Worm (Caenorhabditis elegans): ENCODE results near the gene nhr-168.

The nhr-168 gene

DNA sequence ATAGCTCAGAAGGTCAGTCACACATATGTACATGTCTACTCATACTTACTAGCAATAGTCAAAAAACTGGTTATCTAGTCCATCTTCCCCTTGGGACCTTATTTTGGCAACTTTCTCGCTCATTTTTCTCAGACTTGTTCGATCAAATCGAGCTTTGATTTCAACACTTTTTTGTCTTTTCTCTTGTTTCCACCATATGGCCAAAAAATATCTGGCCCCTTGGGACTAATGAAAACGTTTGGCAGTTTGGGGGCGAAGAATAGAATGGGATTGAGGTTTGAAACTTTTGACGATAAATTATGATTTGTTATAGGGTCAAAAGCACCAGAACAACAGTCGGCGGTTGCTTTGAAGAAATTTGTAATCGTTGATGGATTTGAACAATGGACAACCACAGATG lies 18.7 kb upstream of the nhr-168 start:
- no peak for TF ChIP-seq mab-5 (tag; optimal IDR thresholded peaks at IDR 0.05)
- TF ChIP-seq nhr-2 (tag; optimal IDR thresholded peaks at IDR 0.05), result no peak

DNA sequence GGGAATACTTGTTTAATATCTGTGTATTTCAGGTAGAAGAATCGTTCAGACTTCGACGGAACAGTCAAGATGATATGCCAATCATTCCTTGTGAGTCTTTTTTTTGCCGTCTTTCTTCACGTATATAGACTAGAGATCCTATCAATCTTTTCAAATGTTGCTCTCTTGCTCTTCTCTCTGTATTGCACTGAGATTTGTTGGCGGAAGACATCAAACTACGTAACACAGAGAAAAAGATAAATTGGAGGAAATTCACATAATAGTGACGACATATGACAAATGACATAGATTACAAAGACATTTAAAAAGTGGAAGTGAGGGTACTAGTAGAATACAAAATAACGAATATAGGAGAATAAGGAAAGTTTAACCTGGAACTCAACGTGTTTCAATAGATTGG lies 18.1 kb upstream of the nhr-168 start:
- peak; percentile 9 for TF ChIP-seq unc-62 (GFP tag; optimal IDR thresholded peaks at IDR 0.05)
- TF ChIP-seq ceh-39 (tag; optimal IDR thresholded peaks at IDR 0.05), result no peak

DNA sequence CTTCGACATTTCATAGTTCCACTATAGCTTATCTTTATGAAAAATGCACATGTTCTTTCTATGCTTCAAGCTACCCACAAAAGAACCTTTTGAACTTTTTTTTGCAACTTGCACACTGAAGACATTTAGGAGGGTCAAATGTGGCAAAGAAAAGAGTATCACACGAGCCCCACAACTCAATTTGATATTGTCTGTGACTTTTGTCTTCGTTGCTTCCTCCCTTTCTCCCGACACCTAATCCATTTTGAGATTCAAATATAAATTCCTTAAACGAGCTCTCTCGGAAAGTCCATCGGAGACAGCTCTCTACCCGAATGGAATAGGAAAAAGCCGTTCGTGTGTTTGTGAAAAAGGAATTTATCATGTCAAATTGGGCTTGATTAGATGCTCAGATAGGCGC lies 16.6 kb upstream of the nhr-168 start:
- TF ChIP-seq bed-3 (GFP tag; optimal IDR thresholded peaks at IDR 0.05) (no peak), blmp-1 (tag; optimal IDR thresholded peaks at IDR 0.05) (no peak), mep-1 (tag; optimal IDR thresholded peaks at IDR 0.05) (no peak), mab-5 (tag; optimal IDR thresholded peaks at IDR 0.05) (no peak), mls-2 (tag; optimal IDR thresholded peaks at IDR 0.05) (no peak), ztf-11 (tag; optimal IDR thresholded peaks at IDR 0.05) (no peak), unc-62 (GFP tag; optimal IDR thresholded peaks at IDR 0.05) (no peak), M03D4.4 (tag; optimal IDR thresholded peaks at IDR 0.05) (no peak), cnd-1 (tag; optimal IDR thresholded peaks at IDR 0.05) (no peak), elt-3 (tag; optimal IDR thresholded peaks at IDR 0.05) (no peak), nhr-237 (tag; optimal IDR thresholded peaks at IDR 0.05) (no peak), lin-13 (tag; optimal IDR thresholded peaks at IDR 0.05) (no peak), sem-2 (GFP tag; optimal IDR thresholded peaks at IDR 0.05) (no peak), flh-1 (GFP tag; optimal IDR thresholded peaks at IDR 0.05) (no peak), snpc-4 (tag; optimal IDR thresholded peaks at IDR 0.05) (no peak), unc-120 (tag; optimal IDR thresholded peaks at IDR 0.05; ENCODE audit: poor library complexity, severe bottlenecking) (no peak), tbx-8 (GFP tag; optimal IDR thresholded peaks at IDR 0.05) (no peak), lsy-2 (tag; optimal IDR thresholded peaks at IDR 0.05) (no peak), nhr-2 (tag; optimal IDR thresholded peaks at IDR 0.05) (no peak)

DNA sequence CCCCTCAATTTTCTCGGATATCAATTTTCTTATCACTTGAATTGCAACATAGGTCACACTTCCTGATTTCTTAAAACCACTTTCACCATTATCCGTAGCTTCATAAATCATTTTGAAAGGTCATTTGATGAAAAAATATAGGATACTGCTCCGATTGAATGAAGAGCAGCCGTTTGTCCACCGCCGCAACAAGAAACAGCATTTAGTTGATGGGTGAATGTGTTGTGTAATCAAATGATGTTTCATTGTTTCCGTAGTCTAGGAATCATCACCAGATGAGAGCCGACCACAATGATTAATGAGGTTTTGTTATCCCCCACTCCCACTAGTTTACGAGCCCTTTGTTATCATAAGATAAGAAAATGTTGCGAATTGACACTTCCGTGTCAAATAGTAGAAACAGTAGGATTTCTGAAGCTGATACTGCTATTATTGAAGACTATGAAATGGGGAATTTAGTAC lies 12.2 kb upstream of the nhr-168 start, which contains the start of gene twk-43:
Gene twk-43, plus strand, starts transcription at position 412 of the 462 bp plus-strand sequence.
- no peak for TF ChIP-seq nhr-12 (tag; optimal IDR thresholded peaks at IDR 0.05)
- TF ChIP-seq mab-5 (tag; optimal IDR thresholded peaks at IDR 0.05), result peak; percentile 71
- TF ChIP-seq unc-62 (GFP tag; optimal IDR thresholded peaks at IDR 0.05), result peak; percentile 82

ce11 chrV:13342235-13342634 lies 8.6 kb upstream of the nhr-168 start:
- TF ChIP-seq blmp-1 (tag; optimal IDR thresholded peaks at IDR 0.05), result no peak

ce11 chrV:13339633-13340290 lies 6.1 kb upstream of the nhr-168 start, which contains the start of the genes str-4 and lgc-48:
Gene str-4, minus strand, starts transcription at chrV:13339733.
Gene lgc-48, plus strand, starts transcription at chrV:13340240.
- TF ChIP-seq snpc-4 (tag; optimal IDR thresholded peaks at IDR 0.05) (no peak), nhr-28 (tag; optimal IDR thresholded peaks at IDR 0.05) (no peak), blmp-1 (tag; optimal IDR thresholded peaks at IDR 0.05) (no peak), ham-2 (GFP tag; optimal IDR thresholded peaks at IDR 0.05) (no peak), mab-5 (tag; optimal IDR thresholded peaks at IDR 0.05) (no peak), nhr-12 (tag; optimal IDR thresholded peaks at IDR 0.05) (no peak), pha-4 (tag; optimal IDR thresholded peaks at IDR 0.05) (no peak), mep-1 (tag; optimal IDR thresholded peaks at IDR 0.05) (no peak), lin-13 (tag; optimal IDR thresholded peaks at IDR 0.05) (no peak), unc-120 (tag; optimal IDR thresholded peaks at IDR 0.05; ENCODE audit: poor library complexity, severe bottlenecking) (no peak), unc-39 (tag; optimal IDR thresholded peaks at IDR 0.05) (no peak), zip-8 (tag; optimal IDR thresholded peaks at IDR 0.05) (no peak), mls-2 (tag; optimal IDR thresholded peaks at IDR 0.05) (no peak), sem-2 (GFP tag; optimal IDR thresholded peaks at IDR 0.05) (no peak), lsy-2 (tag; optimal IDR thresholded peaks at IDR 0.05) (no peak), nhr-237 (tag; optimal IDR thresholded peaks at IDR 0.05) (no peak), elt-3 (tag; optimal IDR thresholded peaks at IDR 0.05) (no peak)

DNA sequence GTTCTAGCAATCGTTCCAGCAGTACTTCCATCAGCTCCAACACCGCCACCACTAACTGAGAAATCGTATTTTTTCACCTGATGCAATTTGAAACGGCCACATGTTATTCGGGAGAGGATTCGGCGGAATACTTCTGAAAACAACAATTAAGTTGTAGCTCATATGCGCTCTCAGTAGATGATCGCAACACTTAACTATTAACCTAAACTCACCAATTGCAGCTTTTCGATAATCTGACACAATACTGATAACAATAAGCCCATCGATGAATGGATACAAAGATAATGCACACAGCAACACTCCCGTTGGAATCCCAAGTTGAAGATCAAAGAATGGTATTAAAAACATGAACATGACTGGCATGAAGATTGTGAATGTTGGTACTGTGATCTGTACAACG lies 4.4 kb upstream of the nhr-168 start:
- TF ChIP-seq ceh-83 (GFP tag; optimal IDR thresholded peaks at IDR 0.05), result no peak
- no peak for TF ChIP-seq snpc-4 (tag; optimal IDR thresholded peaks at IDR 0.05)
- TF ChIP-seq nhr-2 (tag; optimal IDR thresholded peaks at IDR 0.05), result no peak
